Worm (Caenorhabditis elegans): ENCODE measurements around the gene C35D6.4.

- TF ChIP-seq snpc-4 (GFP tag; optimal IDR thresholded peaks at IDR 0.05) (no peak), snpc-4 (tag; optimal IDR thresholded peaks at IDR 0.05) (no peak), efl-1 (GFP tag; optimal IDR thresholded peaks at IDR 0.05) (no peak), F49E8.2 (tag; optimal IDR thresholded peaks at IDR 0.05; ENCODE audit: insufficient read depth) (no peak), K11D2.4 (GFP tag; IDR thresholded peaks at IDR 0.05) (no peak), ama-1 (optimal IDR thresholded peaks at IDR 0.05) (no peak), ama-1 (GFP tag; optimal IDR thresholded peaks at IDR 0.05) (no peak), lir-1 (GFP tag; conservative IDR thresholded peaks at IDR 0.05) (no peak)
These were observed 13.8 kb downstream of the C35D6.4 start for ce11 chrIV:16364581-16364980.

Data from whole organism, young adult.